Worm (Caenorhabditis elegans): Measurements from ENCODE around the gene acl-14.
A peak's percentile ranks its signal among the peaks of the same experiment; 100 is the strongest.
"Not testable (repeated sequence)": the region's sequence is repeated elsewhere in the genome, so short reads cannot be mapped to it uniquely, and the experiment has no call there.

The acl-14 gene

DNA sequence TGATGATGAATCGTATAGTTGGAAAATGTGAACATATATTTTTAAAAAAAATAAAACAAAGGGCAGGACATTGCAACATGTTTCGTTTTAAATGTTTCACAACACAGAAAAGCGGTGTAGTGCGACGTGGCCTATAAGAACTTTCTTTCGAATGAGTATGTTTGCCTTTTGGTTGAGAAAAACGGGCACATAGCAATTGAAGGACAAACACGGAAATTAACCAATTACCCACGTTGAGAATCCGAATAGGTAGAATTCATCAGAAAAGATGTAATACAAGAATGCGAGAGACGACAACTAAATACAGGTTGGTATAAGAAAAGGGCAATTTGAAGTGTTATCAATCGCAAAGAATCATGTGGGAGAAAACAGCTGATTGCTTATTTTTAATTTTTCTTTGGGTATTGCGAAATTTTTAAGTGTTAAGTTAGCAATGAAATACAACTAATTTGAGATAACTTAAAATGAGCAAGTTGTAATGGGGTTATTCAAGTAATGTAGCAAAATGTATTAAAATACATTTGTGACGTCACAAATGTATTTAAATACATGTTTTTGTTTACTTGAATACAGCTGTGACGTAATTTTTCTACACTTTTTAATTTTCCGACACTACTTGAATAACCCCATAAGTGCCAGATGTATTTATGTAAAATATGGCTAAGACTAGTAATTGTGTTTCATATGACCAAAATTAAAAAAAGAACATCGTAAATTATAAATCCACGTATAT is at the start of gene acl-14:
Gene acl-14 (minus strand): TSS at position 316 of the 733 bp plus-strand sequence.
- no peak for TF ChIP-seq ceh-39 (tag; optimal IDR thresholded peaks at IDR 0.05)
- no peak for TF ChIP-seq mab-5 (tag; optimal IDR thresholded peaks at IDR 0.05)
- TF ChIP-seq ham-2 (GFP tag; optimal IDR thresholded peaks at IDR 0.05) = no peak
- TF ChIP-seq zip-8 (tag; optimal IDR thresholded peaks at IDR 0.05) = peak; percentile 97

DNA sequence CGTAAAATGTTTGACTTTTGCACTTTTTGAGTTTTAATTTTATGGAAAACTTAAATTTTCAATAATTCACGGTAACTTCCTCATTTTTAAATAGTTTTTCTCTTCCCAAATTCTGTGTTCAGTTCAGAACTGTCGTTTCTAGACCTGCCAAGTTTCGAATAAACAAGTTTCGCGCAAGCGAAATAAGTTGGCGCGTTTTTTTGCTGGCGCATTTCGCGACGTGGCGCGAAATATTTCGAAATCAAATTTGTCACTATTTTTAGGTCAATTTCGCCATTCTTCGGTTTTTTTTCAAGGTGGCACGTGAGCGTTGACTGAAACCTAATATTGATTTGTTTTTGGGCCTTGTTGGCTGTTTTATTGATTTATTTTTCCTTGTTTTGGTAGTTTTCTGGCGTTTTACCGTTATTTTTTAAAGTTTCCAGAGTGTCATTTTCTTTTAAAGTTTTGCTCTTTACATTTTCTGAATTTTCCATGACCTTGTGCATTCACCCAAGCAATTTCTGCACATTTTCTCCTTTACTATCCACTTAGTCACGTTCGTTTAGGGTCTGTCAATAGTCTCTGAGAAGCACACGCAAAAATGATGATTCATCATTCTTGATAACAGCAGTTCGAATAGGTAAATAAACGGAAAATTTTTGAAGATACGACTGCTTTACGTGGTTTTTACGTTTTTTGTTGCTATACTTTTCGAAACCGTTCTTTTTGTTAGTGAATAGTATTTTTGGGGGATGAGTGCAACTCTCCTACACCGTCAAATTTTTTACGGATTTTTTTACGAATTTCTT is 49.3 kb upstream of the acl-14 start:
- no peak for TF ChIP-seq mab-5 (tag; optimal IDR thresholded peaks at IDR 0.05)
- TF ChIP-seq blmp-1 (tag; optimal IDR thresholded peaks at IDR 0.05) = no peak
- no peak for TF ChIP-seq nhr-237 (tag; optimal IDR thresholded peaks at IDR 0.05)
- TF ChIP-seq lin-32 (GFP tag; optimal IDR thresholded peaks at IDR 0.05) = no peak
- TF ChIP-seq flh-1 (GFP tag; optimal IDR thresholded peaks at IDR 0.05) = no peak
- TF ChIP-seq bed-3 (GFP tag; optimal IDR thresholded peaks at IDR 0.05) = no peak
- no peak for TF ChIP-seq nhr-28 (tag; optimal IDR thresholded peaks at IDR 0.05)

DNA sequence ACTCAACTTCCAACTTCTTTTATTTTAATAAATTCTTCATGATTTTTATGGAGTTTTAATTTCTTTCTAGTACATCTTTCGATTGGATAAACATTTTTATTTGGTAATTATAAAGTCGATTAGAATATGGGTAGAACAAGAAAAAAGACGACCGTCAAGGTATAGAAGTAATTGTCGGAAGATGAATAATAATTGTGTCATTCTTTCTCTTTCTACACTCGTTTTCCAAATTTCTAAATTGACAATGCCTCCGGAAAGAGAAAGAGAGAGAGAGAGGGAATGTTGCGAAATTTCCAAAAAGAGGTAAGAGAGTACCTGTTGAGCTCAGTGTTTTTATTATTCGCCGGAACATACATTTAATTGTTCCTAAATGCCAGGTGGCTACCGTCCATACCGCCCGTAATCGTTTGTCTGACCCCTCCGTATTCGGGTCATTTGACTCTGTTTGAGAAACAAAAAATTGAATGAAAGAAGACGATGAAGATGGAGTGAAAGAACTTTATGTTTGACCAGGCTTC is 48.5 kb upstream of the acl-14 start, which contains the start of gene E02C12.12:
Gene E02C12.12 (minus strand): TSS at position 468 of the 518 bp plus-strand sequence.
- TF ChIP-seq tbx-8 (GFP tag; optimal IDR thresholded peaks at IDR 0.05) (no peak), ceh-83 (GFP tag; optimal IDR thresholded peaks at IDR 0.05) (no peak), ham-2 (GFP tag; optimal IDR thresholded peaks at IDR 0.05) (no peak), zip-8 (tag; optimal IDR thresholded peaks at IDR 0.05) (no peak), nhr-2 (tag; optimal IDR thresholded peaks at IDR 0.05) (peak; percentile 51), nhr-76 (tag; optimal IDR thresholded peaks at IDR 0.05) (no peak), elt-1 (tag; optimal IDR thresholded peaks at IDR 0.05; ENCODE audit: borderline replicate concordance, insufficient read depth) (no peak)

- TF ChIP-seq unc-62 (GFP tag; optimal IDR thresholded peaks at IDR 0.05); ceh-43 (GFP tag; optimal IDR thresholded peaks at IDR 0.05); blmp-1 (tag; optimal IDR thresholded peaks at IDR 0.05): not testable (repeated sequence)
Observed at ce11 chrV:9379808-9380207, 46.4 kb upstream of the acl-14 start, which contains the start of gene E02C12.11. E02C12.11 (minus strand) TSS chrV:9379908.

- TF ChIP-seq elt-3 (tag; optimal IDR thresholded peaks at IDR 0.05) (no peak), sptf-1 (tag; optimal IDR thresholded peaks at IDR 0.05) (no peak), blmp-1 (tag; optimal IDR thresholded peaks at IDR 0.05) (no peak), unc-39 (tag; optimal IDR thresholded peaks at IDR 0.05) (no peak), nhr-2 (tag; optimal IDR thresholded peaks at IDR 0.05) (no peak), pha-4 (tag; optimal IDR thresholded peaks at IDR 0.05) (no peak), lin-13 (tag; optimal IDR thresholded peaks at IDR 0.05) (no peak), hlh-1 (tag; optimal IDR thresholded peaks at IDR 0.05) (no peak), snpc-4 (tag; optimal IDR thresholded peaks at IDR 0.05) (no peak), bed-3 (GFP tag; optimal IDR thresholded peaks at IDR 0.05) (no peak), lsy-2 (tag; optimal IDR thresholded peaks at IDR 0.05) (no peak), ham-2 (GFP tag; optimal IDR thresholded peaks at IDR 0.05) (no peak), cnd-1 (tag; optimal IDR thresholded peaks at IDR 0.05) (no peak), M03D4.4 (tag; optimal IDR thresholded peaks at IDR 0.05) (no peak), nhr-237 (tag; optimal IDR thresholded peaks at IDR 0.05) (no peak)
Observed at ce11 chrV:9378335-9378734, 44.9 kb upstream of the acl-14 start, which contains the start of gene E02C12.10. E02C12.10 (minus strand) TSS chrV:9378409.

- TF ChIP-seq mep-1 (tag; optimal IDR thresholded peaks at IDR 0.05) (no peak), ham-2 (GFP tag; optimal IDR thresholded peaks at IDR 0.05) (no peak), sem-2 (GFP tag; optimal IDR thresholded peaks at IDR 0.05) (no peak)
Observed at ce11 chrV:9376417-9376816, 43.0 kb upstream of the acl-14 start, which contains the start of gene E02C12.19. E02C12.19 (minus strand) TSS chrV:9376517.
